Fruit fly (Drosophila melanogaster): ENCODE measurements around the gene CG11837.
A peak's percentile ranks its signal among the peaks of the same experiment; 100 is the strongest.

Gene CG11837

DNA sequence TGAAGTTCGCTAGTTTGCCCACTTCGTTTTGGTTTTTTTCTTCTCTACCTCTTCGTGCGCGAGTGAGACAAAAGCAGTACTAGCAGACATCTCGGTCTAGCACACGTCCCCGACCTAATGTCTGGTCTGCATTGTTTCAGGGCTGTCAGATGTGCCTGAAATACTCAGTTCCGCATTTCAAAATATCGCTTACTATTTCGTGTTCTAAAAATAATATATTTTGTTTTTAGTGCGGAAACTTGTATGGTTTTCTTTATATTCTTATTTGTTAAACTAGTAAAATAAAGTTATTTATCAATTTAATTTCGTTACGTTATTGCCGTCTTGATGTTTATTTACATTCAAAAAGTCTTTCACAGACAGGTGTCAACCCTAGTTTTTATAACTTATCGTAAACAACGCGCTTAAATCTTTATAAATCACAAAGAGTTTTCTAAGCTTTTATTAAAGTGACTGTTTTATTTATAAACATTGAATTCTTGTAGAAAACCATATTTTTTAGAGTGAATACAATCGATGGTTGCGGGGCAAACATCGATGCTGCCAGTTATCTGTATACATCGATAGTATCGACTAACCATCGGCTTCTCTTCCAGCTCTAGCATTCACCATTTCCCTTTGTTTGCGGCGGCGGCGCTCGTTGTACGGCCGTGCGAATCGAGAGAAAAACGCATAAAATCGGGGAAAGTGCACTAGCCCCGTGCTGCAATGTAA is 14.1 kb downstream of the CG11837 start (continued):
- no peak for TF ChIP-seq CHES-1-like (GFP tag; optimal IDR thresholded peaks at IDR 0.05)
- TF ChIP-seq Dad (GFP tag; optimal IDR thresholded peaks at IDR 0.05): peak; percentile 31
- TF ChIP-seq vnd (GFP tag; IDR thresholded peaks at IDR 0.05; ENCODE audit: partially characterized antibody): no peak
- TF ChIP-seq Nf-YA (GFP tag; IDR thresholded peaks at IDR 0.05): no peak
- no peak for TF ChIP-seq ranshi (GFP tag; IDR thresholded peaks at IDR 0.05)
- no peak for TF ChIP-seq ara (GFP tag; IDR thresholded peaks at IDR 0.05)
- TF ChIP-seq B-H1 (GFP tag; IDR thresholded peaks at IDR 0.05): no peak
- TF ChIP-seq danr (GFP tag; IDR thresholded peaks at IDR 0.05): no peak
- TF ChIP-seq CG14014 (GFP tag; IDR thresholded peaks at IDR 0.05): no peak
- TF ChIP-seq CG13624 (GFP tag; optimal IDR thresholded peaks at IDR 0.05): peak; percentile 59
- TF ChIP-seq Oli (tag; optimal IDR thresholded peaks at IDR 0.05): peak; percentile 76
- TF ChIP-seq psq (GFP tag; optimal IDR thresholded peaks at IDR 0.05): peak; percentile 3
- peak; percentile 41 for TF ChIP-seq Sry-β (GFP tag; optimal IDR thresholded peaks at IDR 0.05)
- TF ChIP-seq Xbp1 (GFP tag; optimal IDR thresholded peaks at IDR 0.05): peak; percentile 50
- TF ChIP-seq dysf (GFP tag; IDR thresholded peaks at IDR 0.05): no peak
- TF ChIP-seq HLH54F (GFP tag; optimal IDR thresholded peaks at IDR 0.05): peak; percentile 18
- TF ChIP-seq Opbp (GFP tag; IDR thresholded peaks at IDR 0.05; ENCODE audit: partially characterized antibody): no peak
- TF ChIP-seq CG8388 (GFP tag; optimal IDR thresholded peaks at IDR 0.05): peak; percentile 64
- peak; percentile 78 for TF ChIP-seq CG30403 (GFP tag; optimal IDR thresholded peaks at IDR 0.05)
- TF ChIP-seq ac (GFP tag; optimal IDR thresholded peaks at IDR 0.05): no peak
- TF ChIP-seq CG17359 (tag; optimal IDR thresholded peaks at IDR 0.05): peak; percentile 75
- TF ChIP-seq tna (GFP tag; IDR thresholded peaks at IDR 0.05; ENCODE audit: partially characterized antibody): no peak
- no peak for TF ChIP-seq scrt (GFP tag; optimal IDR thresholded peaks at IDR 0.05)
- peak; percentile 89 for TF ChIP-seq Med (GFP tag)
- TF ChIP-seq sisA (GFP tag; IDR thresholded peaks at IDR 0.05): no peak
- peak; percentile 84 for TF ChIP-seq CG18262 (tag; optimal IDR thresholded peaks at IDR 0.05)
- TF ChIP-seq jing (GFP tag; optimal IDR thresholded peaks at IDR 0.05): peak; percentile 17
- TF ChIP-seq Taf1 (GFP tag; IDR thresholded peaks at IDR 0.05): no peak
- TF ChIP-seq CG31441 (GFP tag; IDR thresholded peaks at IDR 0.05): no peak
- TF ChIP-seq CG15514 (GFP tag; optimal IDR thresholded peaks at IDR 0.05): peak; percentile 30
- TF ChIP-seq zfh1 (GFP tag; IDR thresholded peaks at IDR 0.05): no peak
- peak; percentile 73 for TF ChIP-seq CG18476 (GFP tag; optimal IDR thresholded peaks at IDR 0.05)
- TF ChIP-seq D19B (GFP tag; optimal IDR thresholded peaks at IDR 0.05): peak; percentile 70
- TF ChIP-seq CG17568 (GFP tag; optimal IDR thresholded peaks at IDR 0.05): peak; percentile 22
- TF ChIP-seq CG14710 (tag; optimal IDR thresholded peaks at IDR 0.05): peak; percentile 84
- no peak for TF ChIP-seq wek (GFP tag; optimal IDR thresholded peaks at IDR 0.05)
- no peak for TF ChIP-seq CG14441 (GFP tag; IDR thresholded peaks at IDR 0.05)
- peak; percentile 25 for TF ChIP-seq CG8944 (GFP tag; optimal IDR thresholded peaks at IDR 0.05)
- TF ChIP-seq CG12071 (GFP tag; optimal IDR thresholded peaks at IDR 0.05): no peak
- no peak for TF ChIP-seq stc (GFP tag; IDR thresholded peaks at IDR 0.05)
- no peak for TF ChIP-seq gce (GFP tag; IDR thresholded peaks at IDR 0.05)
- peak; percentile 65 for TF ChIP-seq cwo (GFP tag; optimal IDR thresholded peaks at IDR 0.05)
- no peak for TF ChIP-seq al (GFP tag; IDR thresholded peaks at IDR 0.05)
- peak; percentile 64 for TF ChIP-seq fd3F (GFP tag; optimal IDR thresholded peaks at IDR 0.05)
- peak; percentile 25 for TF ChIP-seq CG18011 (GFP tag; optimal IDR thresholded peaks at IDR 0.05)
- TF ChIP-seq Chrac-16 (GFP tag; optimal IDR thresholded peaks at IDR 0.05): peak; percentile 62
- no peak for TF ChIP-seq Neu2 (GFP tag; optimal IDR thresholded peaks at IDR 0.05; ENCODE audit: borderline replicate concordance)
- TF ChIP-seq pzg (GFP tag; optimal IDR thresholded peaks at IDR 0.05): peak; percentile 58
- peak; percentile 65 for TF ChIP-seq Asciz (GFP tag; optimal IDR thresholded peaks at IDR 0.05)
- TF ChIP-seq kay (GFP tag; optimal IDR thresholded peaks at IDR 0.05): no peak

Measured in whole organism, embryonic.